Worm (Caenorhabditis elegans) whole organism, late embryonic: ENCODE data around the gene flor-1.
"Not testable (repeated sequence)": the region's sequence is repeated elsewhere in the genome, so short reads cannot be mapped to it uniquely, and the experiment has no call there.

ENCODE experiments used
- C08G9.2 ChIP-seq: sonication (generic microtip); optimal IDR thresholded peaks from 2 replicates; lab custom pipeline; 2016; ENCODE audit warnings: mild to moderate bottlenecking, missing genetic modification characterization, moderate library complexity, missing compliant biosample characterization
- C38D4.7 ChIP-seq: fragments of 200-800 bp; sonication (Bioruptor generic); optimal IDR thresholded peaks from 2 replicates; lab custom pipeline; 2018; ENCODE audit warnings: mild to moderate bottlenecking, missing genetic modification characterization, moderate library complexity, missing compliant biosample characterization
- T23F11.4 ChIP-seq: fragments of 200-800 bp; sonication (Bioruptor generic); optimal IDR thresholded peaks from 2 replicates; lab custom pipeline; 2018; ENCODE audit warnings: mild to moderate bottlenecking, missing genetic modification characterization, missing compliant biosample characterization
- Y22D7AL.16 ChIP-seq: sonication (generic microtip); optimal IDR thresholded peaks from 2 replicates; lab custom pipeline; 2016; ENCODE audit warnings: missing genetic modification characterization, missing compliant biosample characterization
- ahr-1 ChIP-seq: sonication (generic microtip); optimal IDR thresholded peaks from 2 replicates; lab custom pipeline; 2016; ENCODE audit warnings: missing genetic modification characterization, missing compliant biosample characterization
- ceh-14 ChIP-seq: sonication (generic microtip); optimal IDR thresholded peaks from 2 replicates; lab custom pipeline; 2016; ENCODE audit warnings: missing genotype, missing genetic modification characterization, missing compliant biosample characterization
- ceh-18 ChIP-seq: sonication (generic microtip); optimal IDR thresholded peaks from 2 replicates; lab custom pipeline; 2016; ENCODE audit warnings: missing genetic modification characterization, missing compliant biosample characterization
- ceh-19 ChIP-seq: fragments of 200-800 bp; sonication (Bioruptor generic); optimal IDR thresholded peaks from 2 replicates; lab custom pipeline; 2018; ENCODE audit warnings: mild to moderate bottlenecking, missing genetic modification characterization, missing compliant biosample characterization
- ceh-30 ChIP-seq: fragments of 150-350 bp; optimal IDR thresholded peaks from 2 replicates; lab custom pipeline; 2014; ENCODE audit warnings: missing biosample characterization, missing genetic modification characterization
- ceh-31 ChIP-seq: sonication (generic microtip); optimal IDR thresholded peaks from 2 replicates; lab custom pipeline; 2016; ENCODE audit warnings: missing genetic modification characterization, missing compliant biosample characterization
- ceh-34 ChIP-seq: sonication (generic microtip); optimal IDR thresholded peaks from 2 replicates; lab custom pipeline; 2016; ENCODE audit warnings: mild to moderate bottlenecking, missing genetic modification characterization, missing compliant biosample characterization
- ceh-45 ChIP-seq: fragments of 200-800 bp; sonication (Bioruptor generic); IDR thresholded peaks from 2 replicates; pipeline ENCODE4 v1.3.6; 2022; ENCODE audit warnings: missing genetic modification reagents, missing genetic modification characterization, missing compliant biosample characterization
- ceh-6 ChIP-seq: fragments of 200-800 bp; sonication (Bioruptor generic); optimal IDR thresholded peaks from 2 replicates; lab custom pipeline; 2018; ENCODE audit warnings: mild to moderate bottlenecking, missing genetic modification characterization, missing compliant biosample characterization
- che-1 ChIP-seq: sonication (generic microtip); optimal IDR thresholded peaks from 2 replicates; lab custom pipeline; 2016; ENCODE audit warnings: mild to moderate bottlenecking, missing genetic modification characterization, missing compliant biosample characterization
- dve-1 ChIP-seq: sonication (generic microtip); optimal IDR thresholded peaks from 2 replicates; lab custom pipeline; 2017; ENCODE audit warnings: antibody characterized with exemption, mild to moderate bottlenecking, missing genetic modification characterization, missing compliant biosample characterization
- gmeb-2 ChIP-seq: sonication (generic microtip); optimal IDR thresholded peaks from 2 replicates; lab custom pipeline; 2016; ENCODE audit warnings: missing genetic modification characterization, inconsistent platforms, missing compliant biosample characterization
- hlh-13 ChIP-seq: fragments of 200-800 bp; sonication (Bioruptor generic); optimal IDR thresholded peaks from 2 replicates; lab custom pipeline; 2018; ENCODE audit warnings: mild to moderate bottlenecking, missing genetic modification characterization, missing compliant biosample characterization
- hlh-15 ChIP-seq: sonication (generic microtip); optimal IDR thresholded peaks from 2 replicates; lab custom pipeline; 2016; ENCODE audit warnings: missing genetic modification characterization, missing compliant biosample characterization
- hlh-6 ChIP-seq: sonication (generic microtip); optimal IDR thresholded peaks from 2 replicates; lab custom pipeline; 2016; ENCODE audit warnings: missing genotype, missing genetic modification characterization, missing compliant biosample characterization
- hlh-8 ChIP-seq: sonication (generic microtip); optimal IDR thresholded peaks from 2 replicates; lab custom pipeline; 2016; ENCODE audit warnings: missing genotype, missing genetic modification characterization, missing compliant biosample characterization
- lim-6 ChIP-seq: sonication (generic microtip); optimal IDR thresholded peaks from 2 replicates; lab custom pipeline; 2016; ENCODE audit warnings: missing genetic modification characterization, missing compliant biosample characterization
- madf-2 ChIP-seq: sonication (generic microtip); optimal IDR thresholded peaks from 2 replicates; lab custom pipeline; 2017; ENCODE audit warnings: missing genetic modification characterization, missing compliant biosample characterization
- mec-3 ChIP-seq: sonication (generic microtip); optimal IDR thresholded peaks from 2 replicates; lab custom pipeline; 2016; ENCODE audit warnings: borderline replicate concordance, missing genetic modification characterization, missing compliant biosample characterization
- nfya-1 ChIP-seq: sonication (generic microtip); optimal IDR thresholded peaks from 2 replicates; lab custom pipeline; 2017; ENCODE audit warnings: missing genetic modification characterization, mild to moderate bottlenecking, missing compliant biosample characterization, antibody characterized with exemption, moderate library complexity
- nhr-11 ChIP-seq: fragments of 150-350 bp; optimal IDR thresholded peaks from 2 replicates; lab custom pipeline; 2014; ENCODE audit warnings: missing biosample characterization, missing genetic modification characterization
- nhr-232 ChIP-seq: sonication (generic microtip); optimal IDR thresholded peaks from 2 replicates; lab custom pipeline; 2016; ENCODE audit warnings: missing genetic modification characterization, missing compliant biosample characterization
- pat-9 ChIP-seq: fragments of 200-800 bp; sonication (Bioruptor generic); optimal IDR thresholded peaks from 2 replicates; lab custom pipeline; 2018; ENCODE audit warnings: mild to moderate bottlenecking, missing genetic modification characterization, moderate library complexity, missing compliant biosample characterization
- pha-2 ChIP-seq: sonication (generic microtip); optimal IDR thresholded peaks from 2 replicates; lab custom pipeline; 2017; ENCODE audit warnings: mild to moderate bottlenecking, missing genetic modification characterization, missing compliant biosample characterization
- ref-2 ChIP-seq: sonication (generic microtip); optimal IDR thresholded peaks from 2 replicates; lab custom pipeline; 2016; ENCODE audit warnings: missing genetic modification characterization, missing compliant biosample characterization
- rnt-1 ChIP-seq: sonication (generic microtip); optimal IDR thresholded peaks from 2 replicates; lab custom pipeline; 2016; ENCODE audit warnings: missing genetic modification characterization, missing compliant biosample characterization
- sdc-2 ChIP-seq: sonication (generic microtip); optimal IDR thresholded peaks from 2 replicates; lab custom pipeline; 2016; ENCODE audit warnings: missing genotype, missing genetic modification characterization, missing compliant biosample characterization
- sox-4 ChIP-seq: sonication (generic microtip); optimal IDR thresholded peaks from 2 replicates; lab custom pipeline; 2017; ENCODE audit warnings: mild to moderate bottlenecking, missing genetic modification characterization, inconsistent platforms, missing compliant biosample characterization
- syd-9 ChIP-seq: sonication (generic microtip); optimal IDR thresholded peaks from 2 replicates; lab custom pipeline; 2016; ENCODE audit warnings: mild to moderate bottlenecking, missing genetic modification characterization, moderate library complexity, missing compliant biosample characterization
- tbx-7 ChIP-seq: sonication (generic microtip); optimal IDR thresholded peaks from 2 replicates; lab custom pipeline; 2016; ENCODE audit warnings: missing genotype, missing genetic modification characterization, missing compliant biosample characterization
- ttx-3 ChIP-seq: sonication (generic microtip); optimal IDR thresholded peaks from 2 replicates; lab custom pipeline; 2016; ENCODE audit warnings: missing genetic modification reagents, missing genetic modification characterization, missing compliant biosample characterization
- unc-42 ChIP-seq: sonication (generic microtip); optimal IDR thresholded peaks from 2 replicates; lab custom pipeline; 2016; ENCODE audit warnings: missing genotype, missing genetic modification characterization, missing compliant biosample characterization
- unc-55 ChIP-seq: sonication (generic microtip); optimal IDR thresholded peaks from 2 replicates; lab custom pipeline; 2017; ENCODE audit warnings: missing biosample characterization, missing genetic modification reagents, missing genetic modification characterization
- zip-5 ChIP-seq: sonication (generic microtip); optimal IDR thresholded peaks from 2 replicates; lab custom pipeline; 2016; ENCODE audit warnings: missing genetic modification characterization, missing compliant biosample characterization
- ztf-16 ChIP-seq: sonication (generic microtip); optimal IDR thresholded peaks from 2 replicates; lab custom pipeline; 2017; ENCODE audit warnings: missing genetic modification characterization, missing compliant biosample characterization

flor-1 gene

ce11 chrV:15125162-15125561, 5.7 kb upstream of the flor-1 start, which contains the start of gene ugt-30:
TSS of gene ugt-30 (minus strand) at chrV:15125262.
- TF ChIP-seq sdc-2; lim-6 (tag; lab: Kevin White, UChicago); hlh-6 (tag; lab: Kevin White, UChicago): not testable (repeated sequence)

DNA sequence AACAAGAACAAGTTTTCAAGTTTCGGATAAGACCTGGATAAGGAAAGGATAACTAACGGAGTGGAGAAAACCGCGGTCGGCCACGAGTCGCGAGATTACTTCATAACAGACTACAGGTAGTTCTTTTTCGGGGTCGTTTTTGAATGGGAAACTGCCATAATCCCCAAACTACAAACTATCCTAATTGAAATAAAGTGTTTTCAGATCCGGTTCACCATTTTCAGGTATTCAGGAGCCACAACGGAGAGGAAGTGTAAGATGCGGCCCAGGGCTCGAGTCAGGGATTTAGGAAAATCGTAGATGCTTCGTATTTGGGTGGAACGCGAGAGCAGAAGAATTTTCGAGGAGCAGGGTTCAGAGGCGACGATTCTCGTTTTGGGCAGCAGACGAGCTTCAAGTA, 3.4 kb downstream of the flor-1 start, which contains the start of gene T01G5.8:
TSS of gene T01G5.8 (plus strand) at position 301 of the 400 bp plus-strand sequence.
- not testable (repeated sequence) for TF ChIP-seq T23F11.4 (GFP tag; lab: Kevin White, UChicago); tbx-7 (tag; lab: Kevin White, UChicago); ztf-16 (tag; lab: Kevin White, UChicago)
- TF ChIP-seq, all 69 proteins: peak for 0; not testable (repeated sequence) for 69

- no peak for TF ChIP-seq dve-1 (tag; lab: Kevin White, UChicago)
- no peak for TF ChIP-seq che-1
- TF ChIP-seq ceh-18 (tag; lab: Kevin White, UChicago): no peak
- TF ChIP-seq ttx-3 (tag; lab: Kevin White, UChicago): no peak
- TF ChIP-seq C08G9.2 (tag; lab: Kevin White, UChicago): no peak
- no peak for TF ChIP-seq ceh-14 (tag; lab: Kevin White, UChicago)
- no peak for TF ChIP-seq ceh-31 (tag; lab: Kevin White, UChicago)
- TF ChIP-seq sox-4: no peak
- no peak for TF ChIP-seq pha-2
- TF ChIP-seq unc-55 (GFP tag; lab: Kevin White, UChicago): no peak
- no peak for TF ChIP-seq hlh-13 (GFP tag; lab: Kevin White, UChicago)
- no peak for TF ChIP-seq ref-2 (tag; lab: Kevin White, UChicago)
- no peak for TF ChIP-seq C38D4.7 (GFP tag; lab: Kevin White, UChicago)
- no peak for TF ChIP-seq ceh-19 (GFP tag; lab: Kevin White, UChicago)
- no peak for TF ChIP-seq Y22D7AL.16
- no peak for TF ChIP-seq rnt-1 (tag; lab: Kevin White, UChicago)
Measured at ce11 chrV:15113992-15114391, 5.4 kb downstream of the flor-1 start, which contains the start of gene T01G5.6. TSS of gene T01G5.6 (minus strand) at chrV:15114092.

DNA sequence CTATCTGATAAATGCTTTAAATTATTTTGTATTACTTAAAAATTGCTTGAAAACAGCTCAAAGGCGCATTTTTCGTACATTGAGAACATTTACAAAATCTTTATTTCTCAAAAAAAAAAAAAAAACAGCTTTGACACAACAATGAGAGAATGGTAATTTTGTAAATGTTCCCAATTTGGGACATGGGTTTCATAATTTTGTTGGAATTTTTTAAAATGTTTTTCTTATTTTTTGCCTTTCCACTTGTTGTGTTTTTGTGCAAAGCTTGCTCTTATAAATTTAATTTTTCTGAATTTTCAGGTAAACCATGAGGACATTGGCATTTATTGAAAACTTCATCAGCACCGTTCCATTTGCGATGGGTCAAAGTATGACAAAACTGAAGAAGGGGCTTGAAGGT, 7.8 kb downstream of the flor-1 start, which contains the start of gene T01G5.7:
TSS of gene T01G5.7 (plus strand) at position 301 of the 400 bp plus-strand sequence.
- no peak for TF ChIP-seq mec-3 (tag; lab: Kevin White, UChicago)
- no peak for TF ChIP-seq syd-9 (tag; lab: Kevin White, UChicago)
- no peak for TF ChIP-seq zip-5 (tag; lab: Kevin White, UChicago)
- no peak for TF ChIP-seq madf-2 (tag; lab: Kevin White, UChicago)
- TF ChIP-seq nhr-232 (tag; lab: Kevin White, UChicago): no peak
- no peak for TF ChIP-seq hlh-15 (tag; lab: Kevin White, UChicago)
- TF ChIP-seq ceh-30 (tag; lab: Kevin White, UChicago): no peak
- no peak for TF ChIP-seq ceh-45 (GFP tag; lab: Robert Waterston, UW)
- TF ChIP-seq hlh-8 (tag; lab: Kevin White, UChicago): no peak
- TF ChIP-seq ceh-34 (tag; lab: Kevin White, UChicago): no peak
- no peak for TF ChIP-seq nfya-1 (tag; lab: Kevin White, UChicago)
- TF ChIP-seq gmeb-2 (tag; lab: Kevin White, UChicago): no peak

DNA sequence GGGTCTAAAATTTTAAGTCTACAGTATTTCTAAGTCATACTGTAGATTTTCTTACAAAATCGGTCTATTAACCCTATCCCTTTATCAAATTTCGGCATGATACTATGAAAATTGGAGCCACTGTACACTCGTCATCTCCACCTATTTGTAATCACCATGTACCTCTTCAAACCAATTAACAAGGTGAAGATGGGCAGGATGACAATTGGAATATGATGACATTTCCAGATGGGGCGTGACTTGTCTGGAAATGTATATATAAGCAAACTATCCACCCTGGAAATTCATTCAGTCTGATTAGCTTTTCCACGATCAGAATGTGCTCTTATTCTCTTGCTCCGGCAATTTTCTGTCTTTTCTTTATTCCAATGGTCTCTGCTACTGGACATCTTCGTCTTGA, 10.2 kb downstream of the flor-1 start, which contains the start of gene Y75B12A.2:
TSS of gene Y75B12A.2 (plus strand) at position 301 of the 400 bp plus-strand sequence.
- TF ChIP-seq pat-9 (tag; lab: Kevin White, UChicago): no peak
- no peak for TF ChIP-seq ceh-6
- TF ChIP-seq tbx-7 (tag; lab: Kevin White, UChicago): no peak
- TF ChIP-seq nhr-11: no peak
- no peak for TF ChIP-seq ahr-1
- no peak for TF ChIP-seq unc-42 (tag; lab: Kevin White, UChicago)
- TF ChIP-seq che-1: no peak
